Worm (Caenorhabditis elegans) whole organism, L3 larva: Measurements from ENCODE around the gene F55G11.2.

Experiments used
- aly-2 ChIP-seq: fragments of 150-350 bp; optimal IDR thresholded peaks from 2 replicates; lab custom pipeline; 2014; ENCODE audit warnings: missing biosample characterization, missing genetic modification characterization
- lsy-12 ChIP-seq: sonication (generic microtip); optimal IDR thresholded peaks from 2 replicates; lab custom pipeline; 2016; ENCODE audit warnings: mild to moderate bottlenecking, missing genetic modification characterization, missing compliant biosample characterization

ce11 chrIV:12990638-12991037, 21.5 kb upstream of the F55G11.2 start:
- TF ChIP-seq aly-2 (no peak), lsy-12 (tag; lab: Kevin White, UChicago) (no peak)
